Worm (Caenorhabditis elegans): ENCODE results near the gene R08C7.4.

R08C7.4 gene

DNA sequence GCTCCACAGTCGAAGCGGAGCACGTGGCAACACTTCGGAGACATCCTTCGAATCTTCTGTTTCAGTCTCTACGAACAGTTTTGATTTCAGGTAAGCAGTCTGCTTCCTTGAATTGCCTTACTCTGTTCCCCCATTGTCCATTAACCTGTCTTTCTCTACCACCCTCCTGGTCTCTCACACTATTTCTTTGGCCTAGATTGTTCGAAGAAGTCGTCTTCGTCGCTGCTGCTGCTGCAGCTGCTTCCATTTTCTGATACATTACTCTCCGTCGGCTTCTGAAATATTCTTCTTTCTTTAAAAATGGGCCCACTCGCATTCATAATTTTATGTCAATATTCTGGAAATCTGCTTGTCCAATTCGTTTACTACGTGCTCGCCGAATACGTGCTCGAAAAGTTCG, 16.7 kb downstream of the R08C7.4 start, which contains the start of gene R08C7.1:
Gene R08C7.1 (plus strand): TSS at position 301 of the 400 bp plus-strand sequence.
- no peak for TF ChIP-seq nhr-71 (tag; optimal IDR thresholded peaks at IDR 0.05)
- peak; percentile 37 for TF ChIP-seq nhr-85 (tag)

DNA sequence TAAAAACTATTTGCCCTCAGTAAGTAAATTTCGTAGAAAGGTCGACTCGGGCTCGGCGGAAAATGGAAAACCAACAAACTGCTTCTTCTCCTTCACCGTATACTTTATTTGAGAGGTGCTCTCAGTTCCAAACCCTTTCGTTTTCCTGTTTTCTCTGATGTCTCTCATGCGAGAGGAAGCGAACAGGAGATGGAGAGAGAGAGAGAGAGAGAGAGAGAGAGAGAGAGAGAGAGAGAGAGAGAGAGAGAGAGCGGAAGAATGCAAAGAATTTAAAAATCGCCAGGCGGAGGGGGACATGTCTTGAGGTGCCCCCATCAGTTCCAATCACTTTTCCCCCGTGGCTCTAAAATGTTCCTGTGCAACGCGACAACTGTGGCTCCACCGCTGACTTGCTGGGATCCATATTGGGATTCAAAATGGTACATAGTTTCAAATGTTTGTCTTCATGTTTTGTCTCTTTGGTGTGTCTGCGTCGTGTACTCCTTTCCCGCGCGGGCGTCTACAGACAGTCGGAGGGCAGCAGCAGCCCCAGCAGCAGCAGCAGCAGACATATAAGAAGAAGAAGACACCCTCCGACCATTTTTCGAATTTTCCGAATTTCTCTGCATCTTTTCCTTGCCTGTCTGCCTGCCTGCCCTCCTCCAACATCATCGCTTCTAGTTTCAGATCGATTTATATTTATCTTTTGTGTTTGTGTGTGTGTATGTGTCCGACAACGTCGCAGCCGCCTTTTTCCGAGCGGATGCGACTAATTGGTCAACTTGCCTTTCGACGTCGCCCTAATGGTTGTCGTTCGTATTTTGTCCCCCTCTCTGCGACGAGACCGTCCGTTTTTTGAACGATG, 19.7 kb downstream of the R08C7.4 start, which contains the start of gene R08C7.11:
Gene R08C7.11 (minus strand): TSS at position 608 of the 844 bp plus-strand sequence.
- TF ChIP-seq swsn-7 (tag; optimal IDR thresholded peaks at IDR 0.05) (peak; percentile 18), unc-130 (tag; optimal IDR thresholded peaks at IDR 0.05) (peak; percentile 38), nhr-90 (tag; optimal IDR thresholded peaks at IDR 0.05; ENCODE audit: poor library complexity) (no peak), lin-13 (GFP tag; optimal IDR thresholded peaks at IDR 0.05) (no peak), xbp-1 (tag; optimal IDR thresholded peaks at IDR 0.05) (no peak), sup-37 (GFP tag; optimal IDR thresholded peaks at IDR 0.05) (peak; percentile 34), egl-13 (tag; optimal IDR thresholded peaks at IDR 0.05) (no peak), lir-3 (tag; optimal IDR thresholded peaks at IDR 0.05; ENCODE audit: poor library complexity) (no peak), nhr-71 (tag; optimal IDR thresholded peaks at IDR 0.05) (peak; percentile 40), hpl-2 (GFP tag; optimal IDR thresholded peaks at IDR 0.05) (no peak), C34B4.2 (tag; optimal IDR thresholded peaks at IDR 0.05) (no peak), ztf-11 (tag; optimal IDR thresholded peaks at IDR 0.05) (no peak), aly-2 (tag; optimal IDR thresholded peaks at IDR 0.05) (no peak), alr-1 (tag; optimal IDR thresholded peaks at IDR 0.05; ENCODE audit: borderline replicate concordance) (no peak), nhr-85 (tag) (peak; percentile 82), nhr-28 (tag; optimal IDR thresholded peaks at IDR 0.05) (no peak), mdl-1 (tag; optimal IDR thresholded peaks at IDR 0.05) (no peak), ceh-8 (GFP tag; optimal IDR thresholded peaks at IDR 0.05) (no peak), fkh-10 (GFP tag; optimal IDR thresholded peaks at IDR 0.05) (no peak), tbx-2 (tag; optimal IDR thresholded peaks at IDR 0.05) (no peak), fos-1 (tag; optimal IDR thresholded peaks at IDR 0.05) (no peak), rnt-1 (tag; optimal IDR thresholded peaks at IDR 0.05) (peak; percentile 63), sptf-1 (tag; optimal IDR thresholded peaks at IDR 0.05) (no peak), dpl-1 (GFP tag; optimal IDR thresholded peaks at IDR 0.05) (peak; percentile 2 to 16 (median 14)), aha-1 (tag; optimal IDR thresholded peaks at IDR 0.05) (no peak), grh-1 (GFP tag; IDR thresholded peaks at IDR 0.05) (no peak), unc-86 (tag; optimal IDR thresholded peaks at IDR 0.05) (no peak), tlp-1 (tag; optimal IDR thresholded peaks at IDR 0.05) (no peak), mep-1 (tag; optimal IDR thresholded peaks at IDR 0.05) (peak; percentile 28), unc-98 (GFP tag; IDR thresholded peaks at IDR 0.05) (no peak), zip-4 (GFP tag; optimal IDR thresholded peaks at IDR 0.05) (no peak), fkh-8 (tag; optimal IDR thresholded peaks at IDR 0.05) (no peak), mab-9 (GFP tag; IDR thresholded peaks at IDR 0.05) (no peak), egl-27 (tag; optimal IDR thresholded peaks at IDR 0.05) (no peak), irx-1 (tag; optimal IDR thresholded peaks at IDR 0.05) (no peak), efl-3 (GFP tag; optimal IDR thresholded peaks at IDR 0.05) (no peak), ceh-88 (GFP tag; IDR thresholded peaks at IDR 0.05) (no peak), hlh-17 (GFP tag; optimal IDR thresholded peaks at IDR 0.05; ENCODE audit: borderline replicate concordance) (no peak), nhr-84 (tag; optimal IDR thresholded peaks at IDR 0.05) (no peak), zag-1 (tag; optimal IDR thresholded peaks at IDR 0.05) (no peak), pax-3 (tag; optimal IDR thresholded peaks at IDR 0.05) (no peak), unc-62 (GFP tag; optimal IDR thresholded peaks at IDR 0.05) (no peak), unc-30 (tag; optimal IDR thresholded peaks at IDR 0.05) (no peak), dsc-1 (tag; optimal IDR thresholded peaks at IDR 0.05) (no peak), lin-15B (tag; optimal IDR thresholded peaks at IDR 0.05) (no peak), nhr-76 (tag; optimal IDR thresholded peaks at IDR 0.05) (no peak), nhr-77 (tag; optimal IDR thresholded peaks at IDR 0.05) (peak; percentile 17), C16A3.4 (tag; optimal IDR thresholded peaks at IDR 0.05) (no peak), hlh-4 (tag; optimal IDR thresholded peaks at IDR 0.05) (no peak)
